Worm (Caenorhabditis elegans) whole organism, early embryonic: Measurements from ENCODE around the gene mspn-1.

ENCODE experiments used
- B0310.2 ChIP-seq: sonication (generic microtip); optimal IDR thresholded peaks from 2 replicates; lab custom pipeline; 2016; ENCODE audit warnings: mild to moderate bottlenecking, missing genetic modification characterization, missing compliant biosample characterization
- F13C5.2 ChIP-seq: sonication (generic microtip); optimal IDR thresholded peaks from 2 replicates; lab custom pipeline; 2017; ENCODE audit warnings: mild to moderate bottlenecking, missing genetic modification characterization, inconsistent platforms, missing compliant biosample characterization
- aly-1 ChIP-seq: sonication (generic microtip); optimal IDR thresholded peaks from 2 replicates; lab custom pipeline; 2016; ENCODE audit warnings: missing genetic modification characterization, missing compliant biosample characterization
- ama-1 ChIP-seq: fragments of 150-350 bp; optimal IDR thresholded peaks from 2 replicates; lab custom pipeline; 2014
- ceh-13 ChIP-seq: fragments of 200-800 bp; sonication (Bioruptor generic); optimal IDR thresholded peaks from 2 replicates; lab custom pipeline; 2018; ENCODE audit warnings: mild to moderate bottlenecking, missing genetic modification characterization, missing compliant biosample characterization
- ceh-36 ChIP-seq: sonication (generic microtip); optimal IDR thresholded peaks from 2 replicates; lab custom pipeline; 2016; ENCODE audit warnings: missing genetic modification characterization, inconsistent platforms, missing compliant biosample characterization
- ets-7 ChIP-seq: sonication (generic microtip); optimal IDR thresholded peaks from 2 replicates; lab custom pipeline; 2016; ENCODE audit warnings: missing genotype, missing genetic modification characterization, missing compliant biosample characterization
- flt-1 ChIP-seq: fragments of 200-800 bp; sonication (Bioruptor generic); IDR thresholded peaks from 2 replicates; pipeline ENCODE4 v1.3.6; 2022; ENCODE audit warnings: missing genetic modification characterization, missing compliant biosample characterization
- hmbx-1 ChIP-seq: sonication (generic microtip); optimal IDR thresholded peaks from 2 replicates; lab custom pipeline; 2016; ENCODE audit warnings: mild to moderate bottlenecking, missing genetic modification characterization, missing compliant biosample characterization
- hmg-4 ChIP-seq: fragments of 200-800 bp; sonication (Bioruptor generic); optimal IDR thresholded peaks from 2 replicates; lab custom pipeline; 2018; ENCODE audit warnings: mild to moderate bottlenecking, missing genetic modification characterization, missing compliant biosample characterization
- hnd-1 ChIP-seq: sonication (generic microtip); optimal IDR thresholded peaks from 2 replicates; lab custom pipeline; 2016; ENCODE audit warnings: missing genetic modification characterization, missing compliant biosample characterization
- pes-1 ChIP-seq: fragments of 200-800 bp; sonication (Bioruptor generic); IDR thresholded peaks from 2 replicates; pipeline ENCODE4 v1.3.6; 2022; ENCODE audit warnings: missing genetic modification reagents, missing genetic modification characterization, missing compliant biosample characterization
- scrt-1 ChIP-seq: fragments of 200-800 bp; sonication (Bioruptor generic); IDR thresholded peaks from 2 replicates; pipeline ENCODE4 v1.3.6; 2022; ENCODE audit warnings: missing genetic modification characterization, missing compliant biosample characterization
- sea-1 ChIP-seq: fragments of 200-800 bp; sonication (Bioruptor generic); conservative IDR thresholded peaks from 2 replicates; pipeline ENCODE4 v1.3.6; 2022; ENCODE audit warnings: missing genetic modification characterization, missing compliant biosample characterization
- tbx-11 ChIP-seq: fragments of 200-800 bp; sonication (Bioruptor generic); IDR thresholded peaks from 2 replicates; pipeline ENCODE4 v1.3.6; 2022; ENCODE audit warnings: missing genetic modification characterization, missing compliant biosample characterization
- tbx-37 ChIP-seq: fragments of 200-800 bp; sonication (Bioruptor generic); conservative IDR thresholded peaks from 2 replicates; pipeline ENCODE4 v1.3.6; 2022; ENCODE audit warnings: missing genetic modification reagents, missing genetic modification characterization, missing compliant biosample characterization
- tra-4 ChIP-seq: sonication (generic microtip); optimal IDR thresholded peaks from 2 replicates; lab custom pipeline; 2017; ENCODE audit warnings: missing genetic modification characterization, missing compliant biosample characterization

The mspn-1 gene

DNA sequence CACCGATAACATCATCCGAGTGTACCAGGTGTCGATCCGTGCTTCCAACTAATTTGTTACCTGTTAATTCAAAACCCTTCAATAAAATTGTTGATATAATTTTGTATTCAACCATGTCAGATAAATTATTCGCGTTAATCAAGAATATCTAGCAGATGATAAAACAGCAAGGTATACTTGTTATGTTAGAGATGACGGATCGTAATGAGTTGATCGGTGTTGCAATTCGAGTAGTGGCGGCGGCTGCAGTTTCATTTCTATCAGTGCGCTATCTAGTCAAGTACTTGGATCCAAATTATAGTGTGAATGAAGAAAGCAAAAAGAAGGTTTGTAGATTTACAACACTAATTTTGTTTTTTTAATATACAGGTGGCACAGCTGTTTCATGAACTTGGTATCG is at the start of gene mspn-1:
Gene mspn-1, plus strand, starts transcription at position 190 of the 400 bp plus-strand sequence.
- TF ChIP-seq tbx-37 = no peak
- TF ChIP-seq hmbx-1 (tag; lab: Kevin White, UChicago) = no peak
- no peak for TF ChIP-seq B0310.2 (tag; lab: Kevin White, UChicago)
- TF ChIP-seq F13C5.2 = no peak
- no peak for TF ChIP-seq hmg-4 (GFP tag; lab: Kevin White, UChicago)
- no peak for TF ChIP-seq tra-4
- TF ChIP-seq flt-1 (GFP tag; lab: Robert Waterston, UW) = no peak
- TF ChIP-seq aly-1 (tag; lab: Kevin White, UChicago) = no peak
- TF ChIP-seq ama-1 (lab: Kevin White, UChicago) = no peak
- TF ChIP-seq pes-1 (GFP tag; lab: Robert Waterston, UW) = no peak
- TF ChIP-seq sea-1 (GFP tag; lab: Robert Waterston, UW) = no peak
- TF ChIP-seq tbx-11 = no peak
- no peak for TF ChIP-seq ceh-13 (GFP tag; lab: Kevin White, UChicago)
- TF ChIP-seq scrt-1 (GFP tag; lab: Robert Waterston, UW) = no peak

DNA sequence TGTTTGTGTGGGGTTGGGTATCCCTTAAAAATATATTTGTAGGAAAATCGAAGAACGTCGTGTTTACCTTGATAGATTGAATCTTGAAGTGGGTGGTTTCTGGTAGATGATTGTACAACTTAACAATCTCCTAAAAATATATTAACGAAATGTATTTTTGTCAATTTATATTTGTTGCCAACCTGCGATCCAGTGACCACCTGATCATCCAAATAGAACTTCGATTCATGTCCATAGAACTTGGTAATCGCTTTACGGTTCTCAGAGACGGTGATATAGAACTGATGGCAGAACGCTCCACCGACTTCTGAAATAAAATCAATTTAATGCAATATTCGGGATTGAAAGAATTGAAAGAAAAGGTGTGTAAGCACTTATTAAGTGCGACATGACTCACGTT is 49.3 kb upstream of the mspn-1 start:
- TF ChIP-seq B0310.2 (tag; lab: Kevin White, UChicago) = no peak
- no peak for TF ChIP-seq tra-4
- no peak for TF ChIP-seq pes-1 (GFP tag; lab: Robert Waterston, UW)
- TF ChIP-seq aly-1 (tag; lab: Kevin White, UChicago) = no peak
- no peak for TF ChIP-seq scrt-1 (GFP tag; lab: Robert Waterston, UW)
- TF ChIP-seq F13C5.2 = no peak
- no peak for TF ChIP-seq ama-1 (lab: Kevin White, UChicago)
- no peak for TF ChIP-seq hmg-4 (GFP tag; lab: Kevin White, UChicago)
- TF ChIP-seq ceh-13 (GFP tag; lab: Kevin White, UChicago) = no peak
- TF ChIP-seq hmbx-1 (tag; lab: Kevin White, UChicago) = no peak
- no peak for TF ChIP-seq ets-7 (tag; lab: Kevin White, UChicago)
- TF ChIP-seq tbx-11 = no peak
- no peak for TF ChIP-seq ceh-36 (tag; lab: Kevin White, UChicago)

DNA sequence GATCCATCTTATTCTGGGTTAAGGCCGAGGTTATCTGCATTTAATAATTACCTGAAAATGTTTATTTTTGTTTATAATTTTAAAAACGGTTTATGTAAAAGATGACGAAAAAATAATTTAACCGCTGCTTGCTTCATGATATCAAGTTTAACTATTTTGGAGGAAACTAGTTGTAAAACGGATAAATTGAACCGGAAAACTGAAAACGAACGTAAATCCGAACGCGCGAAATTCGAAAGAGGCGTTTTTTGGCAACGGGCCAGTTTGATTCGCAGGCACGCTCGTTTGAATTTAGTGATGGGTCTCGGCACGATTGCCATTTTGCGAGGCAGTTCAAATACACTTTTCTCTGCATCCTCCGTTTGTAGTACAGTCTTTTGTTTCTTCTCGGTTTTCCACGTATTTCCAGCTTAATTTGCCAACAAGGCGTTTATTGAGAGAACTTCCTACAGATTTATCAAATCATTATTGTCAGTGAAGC is 48.8 kb upstream of the mspn-1 start, which contains the start of the genes gtbp-1 and K08F4.3:
Gene gtbp-1, minus strand, starts transcription at position 51 of the 481 bp plus-strand sequence.
Gene K08F4.3, plus strand, starts transcription at position 352 of the 481 bp plus-strand sequence.
- no peak for TF ChIP-seq hmg-4 (GFP tag; lab: Kevin White, UChicago)
- TF ChIP-seq pes-1 (GFP tag; lab: Robert Waterston, UW) = no peak
- no peak for TF ChIP-seq ceh-13 (GFP tag; lab: Kevin White, UChicago)
- TF ChIP-seq flt-1 (GFP tag; lab: Robert Waterston, UW) = no peak
- TF ChIP-seq B0310.2 (tag; lab: Kevin White, UChicago) = no peak
- no peak for TF ChIP-seq ama-1 (lab: Kevin White, UChicago)
- no peak for TF ChIP-seq ceh-36 (tag; lab: Kevin White, UChicago)
- no peak for TF ChIP-seq aly-1 (tag; lab: Kevin White, UChicago)
- no peak for TF ChIP-seq tbx-37
- TF ChIP-seq ets-7 (tag; lab: Kevin White, UChicago) = no peak
- no peak for TF ChIP-seq tra-4
- TF ChIP-seq tbx-11 = no peak
- no peak for TF ChIP-seq hnd-1 (tag; lab: Kevin White, UChicago)

DNA sequence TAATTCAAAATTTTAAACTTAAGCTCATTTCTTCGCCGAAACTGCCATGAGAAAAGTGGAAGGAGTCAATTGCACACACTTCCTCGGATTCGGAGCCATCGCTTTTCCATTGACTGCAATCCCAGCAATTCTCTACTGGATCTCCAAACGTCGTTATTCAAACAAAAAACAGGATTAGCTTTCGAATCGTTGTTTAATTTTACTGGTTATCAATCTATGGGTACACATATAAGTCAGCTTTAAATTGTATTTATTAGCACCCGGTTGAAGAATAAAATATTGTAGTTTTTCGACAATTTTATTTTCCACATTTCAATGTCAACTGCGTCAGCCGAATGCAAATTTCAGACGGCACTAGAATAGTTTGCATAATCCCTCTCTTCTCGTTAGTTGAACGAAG is 47.8 kb upstream of the mspn-1 start, which contains the start of gene glt-3:
Gene glt-3, plus strand, starts transcription at position 301 of the 400 bp plus-strand sequence.
- TF ChIP-seq B0310.2 (tag; lab: Kevin White, UChicago) (no peak), sea-1 (GFP tag; lab: Robert Waterston, UW) (no peak), scrt-1 (GFP tag; lab: Robert Waterston, UW) (no peak)

DNA sequence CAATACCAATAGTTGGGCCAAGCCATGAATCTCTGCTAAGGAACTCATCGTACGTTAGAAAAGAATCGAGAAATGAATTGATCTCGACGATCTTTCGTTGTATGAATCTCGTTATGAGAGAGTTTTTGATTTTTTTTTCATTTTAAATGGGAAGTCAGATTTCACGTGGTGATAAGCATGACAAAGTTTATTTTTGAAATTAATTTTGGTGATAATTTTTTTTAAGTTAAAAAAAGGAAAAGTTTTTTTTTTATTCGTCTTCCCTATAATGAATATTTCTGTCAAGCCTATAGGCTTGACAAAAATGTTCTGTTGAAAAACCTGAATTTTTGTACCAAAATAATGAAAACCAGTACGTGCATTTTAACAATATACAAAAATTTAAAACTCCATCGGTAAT is 42.0 kb upstream of the mspn-1 start, which contains the start of gene K08F4.5:
Gene K08F4.5, minus strand, starts transcription at position 101 of the 400 bp plus-strand sequence.
- TF ChIP-seq hmbx-1 (tag; lab: Kevin White, UChicago) = no peak
- TF ChIP-seq tra-4 = no peak
- no peak for TF ChIP-seq ceh-36 (tag; lab: Kevin White, UChicago)
- TF ChIP-seq ama-1 (lab: Kevin White, UChicago) = no peak
- no peak for TF ChIP-seq scrt-1 (GFP tag; lab: Robert Waterston, UW)
- TF ChIP-seq F13C5.2 = no peak
- TF ChIP-seq sea-1 (GFP tag; lab: Robert Waterston, UW) = no peak
- no peak for TF ChIP-seq tbx-11
- TF ChIP-seq hnd-1 (tag; lab: Kevin White, UChicago) = no peak
- no peak for TF ChIP-seq ets-7 (tag; lab: Kevin White, UChicago)

DNA sequence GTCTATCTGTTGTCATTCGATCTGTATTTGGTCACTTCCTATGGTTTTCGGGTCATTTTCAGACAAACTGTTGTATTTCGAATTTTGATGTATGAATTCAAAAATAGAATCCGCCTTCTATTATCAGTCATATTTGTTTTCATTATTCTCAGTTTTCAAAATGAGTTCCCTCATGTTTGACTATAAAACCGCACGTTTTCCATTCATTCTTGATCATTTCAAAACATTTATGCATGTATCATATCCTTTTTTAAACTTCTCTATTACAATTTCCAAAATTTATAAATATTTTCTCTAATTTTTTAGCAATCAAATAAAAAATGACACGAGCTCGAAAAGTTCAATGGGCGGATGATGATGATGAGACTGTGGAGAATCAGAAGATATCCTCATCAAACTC is 40.0 kb upstream of the mspn-1 start, which contains the start of gene K08F4.12:
Gene K08F4.12, plus strand, starts transcription at position 301 of the 400 bp plus-strand sequence.
- TF ChIP-seq hnd-1 (tag; lab: Kevin White, UChicago) (no peak), B0310.2 (tag; lab: Kevin White, UChicago) (no peak), scrt-1 (GFP tag; lab: Robert Waterston, UW) (no peak), tbx-37 (no peak), ets-7 (tag; lab: Kevin White, UChicago) (no peak), ceh-36 (tag; lab: Kevin White, UChicago) (no peak), tbx-11 (no peak), flt-1 (GFP tag; lab: Robert Waterston, UW) (no peak), hmbx-1 (tag; lab: Kevin White, UChicago) (no peak), aly-1 (tag; lab: Kevin White, UChicago) (no peak), pes-1 (GFP tag; lab: Robert Waterston, UW) (no peak), tra-4 (no peak), sea-1 (GFP tag; lab: Robert Waterston, UW) (no peak), ceh-13 (GFP tag; lab: Kevin White, UChicago) (no peak), hmg-4 (GFP tag; lab: Kevin White, UChicago) (no peak), ama-1 (lab: Kevin White, UChicago) (no peak), F13C5.2 (no peak)

DNA sequence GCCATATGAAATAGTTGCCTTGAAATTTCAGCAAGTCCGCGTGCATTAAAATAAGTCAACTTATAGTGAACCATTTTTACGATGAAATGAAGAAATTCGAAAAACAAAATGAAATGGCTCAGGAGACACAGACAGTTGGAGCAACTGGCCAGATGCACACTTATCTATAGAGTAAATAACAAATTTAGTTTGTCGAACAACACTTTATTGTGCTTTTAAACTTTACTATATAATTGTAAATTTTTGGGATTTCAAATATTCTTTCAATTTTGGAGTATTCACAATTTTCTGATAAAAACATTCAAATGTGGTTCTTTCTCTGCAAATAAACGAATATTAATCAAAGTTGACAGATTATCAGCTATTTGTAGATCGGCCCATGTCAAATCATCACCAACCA is 37.6 kb upstream of the mspn-1 start, which contains the start of gene gst-3:
Gene gst-3, minus strand, starts transcription at position 101 of the 400 bp plus-strand sequence.
- TF ChIP-seq aly-1 (tag; lab: Kevin White, UChicago) (no peak), ceh-13 (GFP tag; lab: Kevin White, UChicago) (no peak), tbx-37 (no peak), scrt-1 (GFP tag; lab: Robert Waterston, UW) (no peak), B0310.2 (tag; lab: Kevin White, UChicago) (no peak), tbx-11 (no peak), flt-1 (GFP tag; lab: Robert Waterston, UW) (no peak), sea-1 (GFP tag; lab: Robert Waterston, UW) (no peak), hnd-1 (tag; lab: Kevin White, UChicago) (no peak), ama-1 (lab: Kevin White, UChicago) (no peak), hmbx-1 (tag; lab: Kevin White, UChicago) (no peak), F13C5.2 (no peak), pes-1 (GFP tag; lab: Robert Waterston, UW) (no peak), tra-4 (no peak), hmg-4 (GFP tag; lab: Kevin White, UChicago) (no peak)
